Worm (Caenorhabditis elegans) whole organism, midembryonic: ENCODE data around the gene C01G12.3.

ENCODE experiments used
- cog-1 ChIP-seq: sonication (generic microtip); optimal IDR thresholded peaks from 2 replicates; lab custom pipeline; 2016; ENCODE audit warnings: missing genetic modification characterization, missing compliant biosample characterization
- flt-1 ChIP-seq: fragments of 200-800 bp; sonication (Bioruptor generic); IDR thresholded peaks from 2 replicates; pipeline ENCODE4 v1.3.6; 2022; ENCODE audit warnings: missing genetic modification characterization, missing compliant biosample characterization
- klf-2 ChIP-seq: fragments of 200-800 bp; sonication (Bioruptor generic); conservative IDR thresholded peaks from 2 replicates; pipeline ENCODE4 v1.3.6; 2022; ENCODE audit warnings: missing genetic modification reagents, missing genetic modification characterization, missing compliant biosample characterization
- ztf-29 ChIP-seq: fragments of 200-800 bp; sonication (Bioruptor generic); IDR thresholded peaks from 2 replicates; pipeline ENCODE4 v1.3.6; 2022; ENCODE audit warnings: missing genetic modification reagents, missing genetic modification characterization, missing compliant biosample characterization

DNA sequence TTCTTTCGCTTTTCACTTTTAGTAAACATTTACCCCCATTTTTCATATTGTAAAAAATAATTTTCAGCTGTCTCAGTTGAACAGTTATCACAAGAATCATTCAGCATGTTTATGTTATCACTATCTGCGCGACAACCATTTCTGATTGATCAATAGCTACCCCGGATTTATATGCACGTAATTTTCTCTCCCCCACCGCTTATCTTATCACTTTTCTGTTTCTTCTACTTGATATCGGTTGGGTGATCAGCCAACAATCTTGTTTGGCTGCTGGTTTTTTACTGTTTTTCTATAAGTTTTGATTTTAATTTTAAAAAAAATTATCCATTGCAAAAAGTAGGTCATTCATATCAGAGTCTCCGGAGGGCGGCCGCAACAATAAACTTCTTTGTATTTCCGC is 15.7 kb upstream of the C01G12.3 start:
- TF ChIP-seq ztf-29 (no peak), flt-1 (no peak), cog-1 (tag; lab: Kevin White, UChicago) (no peak), klf-2 (no peak)
